Fruit fly (Drosophila melanogaster) whole organism, adult: ENCODE results near the gene CG31650.

ENCODE experiments used
- CG11617 ChIP-seq: fragments of 200-800 bp; sonication (Bioruptor generic); optimal IDR thresholded peaks from 2 replicates; lab custom pipeline; 2017; ENCODE audit warnings: mild to moderate bottlenecking, missing biosample characterization, missing genetic modification reagents, missing genetic modification characterization
- CG12768 ChIP-seq: fragments of 200-800 bp; sonication (Bioruptor generic); optimal IDR thresholded peaks from 2 replicates; lab custom pipeline; 2017; ENCODE audit warnings: missing biosample characterization, missing genetic modification characterization, mild to moderate bottlenecking, moderate library complexity, missing genetic modification reagents
- CG14711 ChIP-seq: fragments of 200-800 bp; sonication (Bioruptor generic); optimal IDR thresholded peaks from 2 replicates; lab custom pipeline; 2018; ENCODE audit warnings: missing biosample characterization, mild to moderate bottlenecking, missing genetic modification characterization, moderate library complexity
- CG1620 ChIP-seq: fragments of 200-800 bp; sonication (Bioruptor generic); optimal IDR thresholded peaks from 2 replicates; lab custom pipeline; 2016; ENCODE audit warnings: missing biosample characterization, missing genetic modification characterization
- CG33017 ChIP-seq: fragments of 200-800 bp; sonication (Bioruptor generic); optimal IDR thresholded peaks from 2 replicates; lab custom pipeline; 2018; ENCODE audit warnings: missing biosample characterization, mild to moderate bottlenecking, missing genetic modification characterization, moderate library complexity
- CG5204 ChIP-seq: fragments of 200-800 bp; sonication (Bioruptor generic); optimal IDR thresholded peaks from 2 replicates; lab custom pipeline; 2016; ENCODE audit warnings: missing biosample characterization, missing genetic modification characterization
- CG7045 ChIP-seq: fragments of 200-800 bp; sonication (Bioruptor generic); optimal IDR thresholded peaks from 2 replicates; lab custom pipeline; 2017; ENCODE audit warnings: missing biosample characterization, mild to moderate bottlenecking, missing genetic modification characterization
- CG7101 ChIP-seq: fragments of 200-800 bp; sonication (Bioruptor generic); optimal IDR thresholded peaks from 2 replicates; lab custom pipeline; 2018; ENCODE audit warnings: missing biosample characterization, mild to moderate bottlenecking, missing genetic modification characterization, moderate library complexity
- Clk ChIP-seq: fragments of 200-800 bp; sonication (Bioruptor generic); optimal IDR thresholded peaks from 2 replicates; lab custom pipeline; 2017; ENCODE audit warnings: missing biosample characterization, missing genetic modification characterization
- Crg-1 ChIP-seq: fragments of 200-800 bp; sonication (Bioruptor generic); optimal IDR thresholded peaks from 2 replicates; lab custom pipeline; 2016; ENCODE audit warnings: missing biosample characterization, missing genetic modification characterization
- Hr96 ChIP-seq: fragments of 200-800 bp; sonication (Bioruptor generic); optimal IDR thresholded peaks from 2 replicates; lab custom pipeline; 2016; ENCODE audit warnings: missing biosample characterization, missing genetic modification characterization
- Mnt ChIP-seq: fragments of 200-800 bp; sonication (Bioruptor generic); optimal IDR thresholded peaks from 2 replicates; lab custom pipeline; 2016; ENCODE audit warnings: missing biosample characterization, mild to moderate bottlenecking, missing genetic modification characterization
- bab1 ChIP-seq: fragments of 200-800 bp; sonication (Bioruptor generic); optimal IDR thresholded peaks from 3 replicates; lab custom pipeline; 2019; ENCODE audit warnings: missing biosample characterization, mild to moderate bottlenecking, missing genetic modification characterization, moderate library complexity
- cic ChIP-seq: fragments of 200-800 bp; sonication (Bioruptor generic); optimal IDR thresholded peaks from 2 replicates; lab custom pipeline; 2017; ENCODE audit warnings: missing biosample characterization, mild to moderate bottlenecking, missing genetic modification characterization, moderate library complexity
- cnc ChIP-seq, 2 experiments: fragments of >200 bp; optimal IDR thresholded peaks; 2 replicates each; lab custom pipeline; 2017
- kay ChIP-seq: fragments of 200-800 bp; sonication (Bioruptor generic); peaks from one replicate; lab custom pipeline; 2016; ENCODE audit warnings: missing biosample characterization, missing genetic modification characterization, borderline replicate concordance
- ovo ChIP-seq: fragments of 200-800 bp; sonication (Bioruptor generic); optimal IDR thresholded peaks from 2 replicates; lab custom pipeline; 2016; ENCODE audit warnings: missing biosample characterization, missing genetic modification characterization
- pad ChIP-seq: fragments of 200-800 bp; sonication (Bioruptor generic); optimal IDR thresholded peaks from 3 replicates; lab custom pipeline; 2017; ENCODE audit warnings: missing biosample characterization, missing genetic modification characterization, mild to moderate bottlenecking, moderate library complexity, missing genetic modification reagents
- tj ChIP-seq: fragments of 200-800 bp; sonication (Bioruptor generic); optimal IDR thresholded peaks from 3 replicates; lab custom pipeline; 2017; ENCODE audit warnings: missing biosample characterization, mild to moderate bottlenecking, missing genetic modification characterization, moderate library complexity
- toe ChIP-seq: fragments of 200-800 bp; sonication (Bioruptor generic); optimal IDR thresholded peaks from 2 replicates; lab custom pipeline; 2016; ENCODE audit warnings: missing biosample characterization, missing genetic modification characterization

Gene CG31650

DNA sequence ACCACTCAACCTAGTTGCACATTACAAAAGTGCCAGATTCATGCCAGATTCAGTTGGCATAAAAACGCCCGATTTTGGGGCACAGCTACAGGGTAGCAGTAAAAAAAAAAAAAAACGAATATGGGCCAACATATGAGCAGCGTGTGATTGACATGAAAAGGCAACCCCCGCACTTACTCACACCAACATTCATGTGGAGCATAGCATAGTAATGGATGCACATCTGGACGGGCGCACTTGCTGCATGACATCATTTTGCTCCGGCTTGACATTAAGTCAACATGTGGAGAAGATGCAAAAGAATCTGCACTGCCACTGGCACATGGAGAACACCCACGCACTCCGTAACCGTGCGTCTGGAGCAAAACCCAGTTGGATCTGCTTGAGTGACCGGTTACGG lies 21.9 kb downstream of the CG31650 start:
- no peak for TF ChIP-seq CG7045 (GFP tag; lab: Kevin White, UChicago)
- no peak for TF ChIP-seq CG7101

DNA sequence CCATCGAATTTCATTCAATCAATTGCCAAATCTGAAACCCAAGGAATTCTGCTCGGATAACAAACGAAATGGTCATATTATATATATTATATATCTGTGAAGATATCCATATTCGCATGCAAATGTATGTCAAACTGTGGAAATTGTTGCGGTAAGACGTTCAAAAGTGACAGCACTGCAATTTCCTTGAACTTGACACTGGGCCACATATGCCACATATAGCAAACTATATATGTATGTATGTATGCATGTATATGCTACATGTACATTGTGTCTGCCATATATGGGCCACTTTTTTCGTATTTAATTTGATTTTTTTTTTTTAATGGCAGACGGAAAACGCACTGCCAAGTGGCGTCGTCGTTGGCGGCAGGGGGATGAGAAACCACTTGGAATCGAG lies 24.0 kb downstream of the CG31650 start:
- TF ChIP-seq cnc (optimal IDR thresholded peaks at IDR 0.05; lab: Kevin White, UChicago) (no peak), CG11617 (GFP tag; lab: Kevin White, UChicago) (no peak), tj (GFP tag; lab: Kevin White, UChicago) (peak; percentile 91)

- TF ChIP-seq toe (GFP tag; lab: Kevin White, UChicago) (peak; percentile 82), cnc (optimal IDR thresholded peaks at IDR 0.05; lab: Kevin White, UChicago) (no peak), CG7045 (GFP tag; lab: Kevin White, UChicago) (peak; percentile 61), CG12768 (GFP tag; lab: Kevin White, UChicago) (peak; percentile 55), Crg-1 (GFP tag; lab: Kevin White, UChicago) (peak; percentile 52), CG1620 (GFP tag; lab: Kevin White, UChicago) (peak; percentile 78), tj (GFP tag; lab: Kevin White, UChicago) (peak; percentile 49), CG5204 (GFP tag; lab: Kevin White, UChicago) (no peak), pad (GFP tag; lab: Kevin White, UChicago) (peak; percentile 85), cic (GFP tag; lab: Kevin White, UChicago) (no peak), CG11617 (GFP tag; lab: Kevin White, UChicago) (peak; percentile 73), CG33017 (tag; lab: Kevin White, UChicago) (peak; percentile 37), CG14711 (tag; lab: Kevin White, UChicago) (peak; percentile 58), Hr96 (GFP tag; lab: Kevin White, UChicago) (peak; percentile 71), ovo (peak; percentile 52), Mnt (GFP tag; lab: Kevin White, UChicago) (peak; percentile 56), kay (no peak), Clk (peak; percentile 20), bab1 (peak; percentile 83), CG7101 (peak; percentile 73)
These were observed 33.7 kb downstream of the CG31650 start, which contains the start of the genes CG31917, Tfb5 and SelT for dm6 chr2L:5010784-5011260. Gene CG31917, minus strand, starts transcription at chr2L:5010834. Gene Tfb5, minus strand, starts transcription at chr2L:5010834. Gene SelT, plus strand, starts transcription at chr2L:5010922.

- no peak for TF ChIP-seq kay
- TF ChIP-seq cic (GFP tag; lab: Kevin White, UChicago): peak; percentile 70
- TF ChIP-seq Crg-1 (GFP tag; lab: Kevin White, UChicago): peak; percentile 33
- no peak for TF ChIP-seq cnc (optimal IDR thresholded peaks at IDR 0.05; lab: Kevin White, UChicago)
- no peak for TF ChIP-seq ovo
- peak; percentile 17 for TF ChIP-seq CG7101
- peak; percentile 15 for TF ChIP-seq Clk
- peak; percentile 26 for TF ChIP-seq CG12768 (GFP tag; lab: Kevin White, UChicago)
- TF ChIP-seq CG11617 (GFP tag; lab: Kevin White, UChicago): peak; percentile 11
- no peak for TF ChIP-seq CG7045 (GFP tag; lab: Kevin White, UChicago)
- no peak for TF ChIP-seq Hr96 (GFP tag; lab: Kevin White, UChicago)
- TF ChIP-seq tj (GFP tag; lab: Kevin White, UChicago): peak; percentile 28
- TF ChIP-seq CG14711 (tag; lab: Kevin White, UChicago): peak; percentile 33
- TF ChIP-seq pad (GFP tag; lab: Kevin White, UChicago): peak; percentile 22
- TF ChIP-seq toe (GFP tag; lab: Kevin White, UChicago): no peak
- peak; percentile 66 for TF ChIP-seq CG1620 (GFP tag; lab: Kevin White, UChicago)
- TF ChIP-seq Mnt (GFP tag; lab: Kevin White, UChicago): peak; percentile 42
- TF ChIP-seq CG33017 (tag; lab: Kevin White, UChicago): peak; percentile 34
- no peak for TF ChIP-seq CG5204 (GFP tag; lab: Kevin White, UChicago)
- peak; percentile 81 for TF ChIP-seq bab1
These were observed 35.0 kb downstream of the CG31650 start, which contains the start of gene Rtnl1 for dm6 chr2L:5009306-5010030. Gene Rtnl1, minus strand, starts transcription at chr2L:5009720.

dm6 chr2L:5007256-5007655 lies 37.3 kb downstream of the CG31650 start:
- TF ChIP-seq ovo: peak; percentile 25
- no peak for TF ChIP-seq Hr96 (GFP tag; lab: Kevin White, UChicago)
- peak; percentile 53 for TF ChIP-seq CG14711 (tag; lab: Kevin White, UChicago)
- peak; percentile 65 for TF ChIP-seq cic (GFP tag; lab: Kevin White, UChicago)
- peak; percentile 65 for TF ChIP-seq CG7101
- no peak for TF ChIP-seq Clk
- TF ChIP-seq Crg-1 (GFP tag; lab: Kevin White, UChicago): no peak
- peak; percentile 76 for TF ChIP-seq CG33017 (tag; lab: Kevin White, UChicago)
- TF ChIP-seq CG11617 (GFP tag; lab: Kevin White, UChicago): peak; percentile 13
- TF ChIP-seq CG7045 (GFP tag; lab: Kevin White, UChicago): peak; percentile 39
- no peak for TF ChIP-seq cnc (optimal IDR thresholded peaks at IDR 0.05; lab: Kevin White, UChicago)
- TF ChIP-seq pad (GFP tag; lab: Kevin White, UChicago): peak; percentile 22
- peak; percentile 40 for TF ChIP-seq bab1
- TF ChIP-seq Mnt (GFP tag; lab: Kevin White, UChicago): no peak
- no peak for TF ChIP-seq kay
- TF ChIP-seq CG1620 (GFP tag; lab: Kevin White, UChicago): no peak
- TF ChIP-seq CG12768 (GFP tag; lab: Kevin White, UChicago): peak; percentile 60
- no peak for TF ChIP-seq CG5204 (GFP tag; lab: Kevin White, UChicago)
- TF ChIP-seq tj (GFP tag; lab: Kevin White, UChicago): peak; percentile 4
- no peak for TF ChIP-seq toe (GFP tag; lab: Kevin White, UChicago)
